Fruit fly (Drosophila melanogaster) whole organism, embryonic: ENCODE measurements around the gene EMC5.

Experiments used
- Abd-B ChIP-seq: fragments of 200-800 bp; sonication (Bioruptor generic); optimal IDR thresholded peaks from 2 replicates; lab custom pipeline; 2018; ENCODE audit warnings: missing biosample characterization, mild to moderate bottlenecking, missing genetic modification characterization, moderate library complexity
- Aef1 ChIP-seq: fragments of 200-800 bp; sonication (Bioruptor generic); IDR thresholded peaks from 3 replicates; pipeline ENCODE4 v1.3.6; 2022; ENCODE audit warnings: missing biosample characterization, missing genetic modification characterization
- Atf6 ChIP-seq: fragments of 200-800 bp; sonication (Bioruptor generic); IDR thresholded peaks from 2 replicates; pipeline ENCODE4 v1.3.6; 2022; ENCODE audit warnings: missing biosample characterization, missing genetic modification characterization
- CG10267 ChIP-seq: fragments of 200-800 bp; sonication (Bioruptor generic); optimal IDR thresholded peaks from 2 replicates; lab custom pipeline; 2018; ENCODE audit warnings: missing biosample characterization, mild to moderate bottlenecking, missing genetic modification characterization, moderate library complexity
- CG12236 ChIP-seq: fragments of 200-800 bp; sonication (Bioruptor generic); optimal IDR thresholded peaks from 2 replicates; lab custom pipeline; 2016; ENCODE audit warnings: missing biosample characterization, missing genetic modification characterization
- CG12391 ChIP-seq: fragments of 200-800 bp; sonication (Bioruptor generic); optimal IDR thresholded peaks from 3 replicates; lab custom pipeline; 2018; ENCODE audit warnings: missing biosample characterization, mild to moderate bottlenecking, missing genetic modification characterization, moderate library complexity
- CG12744 ChIP-seq: fragments of 200-800 bp; sonication (Bioruptor generic); optimal IDR thresholded peaks from 2 replicates; lab custom pipeline; 2016; ENCODE audit warnings: missing biosample characterization, missing genetic modification characterization
- CG17385 ChIP-seq: fragments of 200-800 bp; sonication (Bioruptor generic); optimal IDR thresholded peaks from 3 replicates; lab custom pipeline; 2018; ENCODE audit warnings: missing biosample characterization, mild to moderate bottlenecking, missing genetic modification characterization
- CG2678 ChIP-seq: fragments of 200-800 bp; sonication (Bioruptor generic); optimal IDR thresholded peaks from 3 replicates; lab custom pipeline; 2019; ENCODE audit warnings: missing biosample characterization, mild to moderate bottlenecking, missing genetic modification characterization, moderate library complexity
- CG30403 ChIP-seq: fragments of 200-800 bp; sonication (Bioruptor generic); optimal IDR thresholded peaks from 3 replicates; lab custom pipeline; 2016; ENCODE audit warnings: missing biosample characterization, missing genetic modification characterization
- CG32772 ChIP-seq: fragments of 200-800 bp; sonication (Bioruptor generic); IDR thresholded peaks from 2 replicates; pipeline ENCODE4 v1.3.6; 2022; ENCODE audit warnings: missing biosample characterization, missing genetic modification characterization
- CG34422 ChIP-seq: fragments of 200-800 bp; sonication (Bioruptor generic); IDR thresholded peaks from 3 replicates; pipeline ENCODE4 v1.3.6; 2022; ENCODE audit warnings: missing biosample characterization, missing genetic modification characterization
- CG4360 ChIP-seq: fragments of 200-800 bp; sonication (Bioruptor generic); IDR thresholded peaks from 2 replicates; pipeline ENCODE4 v1.3.6; 2022; ENCODE audit warnings: missing biosample characterization, missing genetic modification characterization
- CG4617 ChIP-seq: fragments of 200-800 bp; sonication (Bioruptor generic); optimal IDR thresholded peaks from 3 replicates; lab custom pipeline; 2016; ENCODE audit warnings: missing biosample characterization, missing genetic modification characterization, borderline replicate concordance
- CG6854 ChIP-seq: fragments of 200-800 bp; sonication (Bioruptor generic); optimal IDR thresholded peaks from 3 replicates; lab custom pipeline; 2017; ENCODE audit warnings: missing biosample characterization, mild to moderate bottlenecking, missing genetic modification characterization
- CG7745 ChIP-seq: fragments of 200-800 bp; sonication (Bioruptor generic); optimal IDR thresholded peaks from 2 replicates; lab custom pipeline; 2018; ENCODE audit warnings: missing biosample characterization, mild to moderate bottlenecking, missing genetic modification characterization, moderate library complexity
- CG8290 ChIP-seq, 3 experiments: fragments of 200-800 bp; sonication (Bioruptor generic); optimal IDR thresholded peaks; 2 replicates each; lab custom pipeline; 2016 to 2019; ENCODE audit warnings: missing biosample characterization in 3 of 3, missing genetic modification characterization in 3 of 3, mild to moderate bottlenecking in 2 of 3, moderate library complexity in 1 of 3
- CG9727 ChIP-seq: fragments of 200-800 bp; sonication (Bioruptor generic); optimal IDR thresholded peaks from 3 replicates; lab custom pipeline; 2017; ENCODE audit warnings: missing biosample characterization, mild to moderate bottlenecking, missing genetic modification characterization
- CG9817 ChIP-seq: fragments of 200-800 bp; sonication (Bioruptor generic); optimal IDR thresholded peaks from 2 replicates; lab custom pipeline; 2018; ENCODE audit warnings: missing biosample characterization, mild to moderate bottlenecking, missing genetic modification characterization, moderate library complexity
- CkIIα-i1 ChIP-seq: fragments of 200-800 bp; sonication (Bioruptor generic); IDR thresholded peaks from 2 replicates; pipeline ENCODE4 v1.3.6; 2022; ENCODE audit warnings: missing biosample characterization, missing genetic modification characterization
- CrebB ChIP-seq: fragments of 200-800 bp; sonication (Bioruptor generic); optimal IDR thresholded peaks from 3 replicates; lab custom pipeline; 2018; ENCODE audit warnings: missing biosample characterization, mild to moderate bottlenecking, missing genetic modification characterization
- Ets65A ChIP-seq: fragments of 200-800 bp; sonication (Bioruptor generic); peaks from one replicate; lab custom pipeline; 2016; ENCODE audit warnings: missing biosample characterization, missing genetic modification characterization
- HLH54F ChIP-seq: fragments of 200-800 bp; sonication (Bioruptor generic); optimal IDR thresholded peaks from 3 replicates; lab custom pipeline; 2016; ENCODE audit warnings: missing biosample characterization, missing genetic modification characterization
- HmgZ ChIP-seq: fragments of 200-800 bp; sonication (Bioruptor generic); optimal IDR thresholded peaks from 2 replicates; lab custom pipeline; 2018; ENCODE audit warnings: missing biosample characterization, mild to moderate bottlenecking, missing genetic modification characterization
- Max ChIP-seq: fragments of 200-800 bp; sonication (Bioruptor generic); optimal IDR thresholded peaks from 2 replicates; lab custom pipeline; 2016; ENCODE audit warnings: missing biosample characterization, mild to moderate bottlenecking, missing genetic modification characterization
- NC2β ChIP-seq: fragments of 200-800 bp; sonication (Bioruptor generic); optimal IDR thresholded peaks from 2 replicates; lab custom pipeline; 2016; ENCODE audit warnings: missing biosample characterization, missing genetic modification characterization
- NK7.1 ChIP-seq: fragments of 200-800 bp; sonication (Bioruptor generic); optimal IDR thresholded peaks from 3 replicates; lab custom pipeline; 2016; ENCODE audit warnings: missing biosample characterization, missing genetic modification characterization
- Neu2 ChIP-seq: fragments of 200-800 bp; sonication (Bioruptor generic); optimal IDR thresholded peaks from 3 replicates; lab custom pipeline; 2016; ENCODE audit warnings: missing biosample characterization, missing genetic modification characterization, borderline replicate concordance
- Ptx1 ChIP-seq: fragments of 200-800 bp; sonication (Bioruptor generic); IDR thresholded peaks from 2 replicates; pipeline ENCODE4 v1.3.6; 2022; ENCODE audit warnings: missing biosample characterization, missing genetic modification characterization
- Side ChIP-seq: fragments of 200-800 bp; sonication (Bioruptor generic); optimal IDR thresholded peaks from 2 replicates; lab custom pipeline; 2016; ENCODE audit warnings: missing biosample characterization, missing genetic modification characterization
- Sry-β ChIP-seq: fragments of 200-800 bp; sonication (Bioruptor generic); optimal IDR thresholded peaks from 2 replicates; lab custom pipeline; 2018; ENCODE audit warnings: missing biosample characterization, mild to moderate bottlenecking, missing genetic modification characterization, moderate library complexity
- Xbp1 ChIP-seq: fragments of 200-800 bp; sonication (Bioruptor generic); optimal IDR thresholded peaks from 3 replicates; lab custom pipeline; 2016; ENCODE audit warnings: missing biosample characterization, mild to moderate bottlenecking, missing genetic modification characterization
- YL-1 ChIP-seq: fragments of 200-800 bp; sonication (Bioruptor generic); optimal IDR thresholded peaks from 3 replicates; lab custom pipeline; 2017; ENCODE audit warnings: missing biosample characterization, mild to moderate bottlenecking, missing genetic modification characterization
- al ChIP-seq: fragments of 200-800 bp; sonication (Bioruptor generic); IDR thresholded peaks from 2 replicates; pipeline ENCODE4 v1.3.6; 2022; ENCODE audit warnings: missing biosample characterization, missing genetic modification characterization
- bab2 ChIP-seq: fragments of 200-800 bp; sonication (Bioruptor generic); optimal IDR thresholded peaks from 2 replicates; lab custom pipeline; 2016; ENCODE audit warnings: missing biosample characterization, missing genetic modification characterization
- esg ChIP-seq: fragments of 200-800 bp; sonication (Bioruptor generic); conservative IDR thresholded peaks from 2 replicates; pipeline ENCODE4 v1.3.6; 2022; ENCODE audit warnings: missing biosample characterization, missing genetic modification characterization
- gcm2 ChIP-seq: fragments of 200-800 bp; sonication (Bioruptor generic); optimal IDR thresholded peaks from 2 replicates; lab custom pipeline; 2016; ENCODE audit warnings: missing biosample characterization, missing genetic modification characterization
- grn ChIP-seq: fragments of 200-800 bp; sonication (Bioruptor generic); optimal IDR thresholded peaks from 3 replicates; lab custom pipeline; 2017; ENCODE audit warnings: missing biosample characterization, missing genetic modification characterization
- her ChIP-seq: fragments of 200-800 bp; sonication (Bioruptor generic); optimal IDR thresholded peaks from 2 replicates; lab custom pipeline; 2016; ENCODE audit warnings: missing biosample characterization, missing genetic modification characterization
- nmo ChIP-seq: fragments of 200-800 bp; sonication (Bioruptor generic); optimal IDR thresholded peaks from 2 replicates; lab custom pipeline; 2018; ENCODE audit warnings: missing biosample characterization, mild to moderate bottlenecking, missing genetic modification characterization, moderate library complexity
- oc ChIP-seq: fragments of 200-800 bp; sonication (Bioruptor generic); optimal IDR thresholded peaks from 2 replicates; lab custom pipeline; 2018; ENCODE audit warnings: missing biosample characterization, mild to moderate bottlenecking, missing genetic modification characterization, moderate library complexity
- prd ChIP-seq, 3 experiments: fragments of >200 bp in 2 of 3; fragments of 200-800 bp in 1 of 3; sonication (Bioruptor generic) in 1 of 3; optimal IDR thresholded peaks in 2 of 3; IDR thresholded peaks in 1 of 3; 2 replicates in 2 of 3; 3 replicates in 1 of 3; pipeline versions ENCODE4 v1.3.6 to Lab custom; 2017 to 2022; ENCODE audit warnings: missing biosample characterization in 1 of 3, missing genetic modification characterization in 1 of 3
- pzg ChIP-seq: fragments of 200-800 bp; sonication (Bioruptor generic); optimal IDR thresholded peaks from 3 replicates; lab custom pipeline; 2018; ENCODE audit warnings: missing biosample characterization, mild to moderate bottlenecking, missing genetic modification characterization, moderate library complexity
- shn ChIP-seq: fragments of 200-800 bp; sonication (Bioruptor generic); optimal IDR thresholded peaks from 3 replicates; lab custom pipeline; 2016; ENCODE audit warnings: missing biosample characterization, missing genetic modification characterization
- sim ChIP-seq: fragments of 200-800 bp; sonication (Bioruptor generic); IDR thresholded peaks from 2 replicates; pipeline ENCODE4 v1.3.6; 2022; ENCODE audit warnings: missing biosample characterization, missing genetic modification characterization
- so ChIP-seq: fragments of 200-800 bp; sonication (Bioruptor generic); IDR thresholded peaks from 3 replicates; pipeline ENCODE4 v1.3.6; 2022; ENCODE audit warnings: missing biosample characterization, missing genetic modification characterization
- tap ChIP-seq: fragments of 200-800 bp; optimal IDR thresholded peaks from 3 replicates; lab custom pipeline; 2019; ENCODE audit warnings: missing biosample characterization, mild to moderate bottlenecking, missing genetic modification characterization, moderate library complexity
- tio ChIP-seq: fragments of 200-800 bp; sonication (Bioruptor generic); optimal IDR thresholded peaks from 2 replicates; lab custom pipeline; 2017; ENCODE audit warnings: missing biosample characterization, missing genetic modification characterization, inconsistent platforms
- tup ChIP-seq: fragments of 200-800 bp; sonication (Bioruptor generic); optimal IDR thresholded peaks from 2 replicates; lab custom pipeline; 2016; ENCODE audit warnings: missing biosample characterization, mild to moderate bottlenecking, missing genetic modification characterization, moderate library complexity
- z ChIP-seq: fragments of 200-800 bp; sonication (Bioruptor generic); IDR thresholded peaks from 3 replicates; pipeline ENCODE4 v1.3.6; 2022; ENCODE audit warnings: missing biosample characterization, missing genetic modification characterization
- zfh2 ChIP-seq: fragments of 200-800 bp; sonication (Bioruptor generic); optimal IDR thresholded peaks from 2 replicates; lab custom pipeline; 2016; ENCODE audit warnings: missing biosample characterization, missing genetic modification characterization

EMC5 gene

DNA sequence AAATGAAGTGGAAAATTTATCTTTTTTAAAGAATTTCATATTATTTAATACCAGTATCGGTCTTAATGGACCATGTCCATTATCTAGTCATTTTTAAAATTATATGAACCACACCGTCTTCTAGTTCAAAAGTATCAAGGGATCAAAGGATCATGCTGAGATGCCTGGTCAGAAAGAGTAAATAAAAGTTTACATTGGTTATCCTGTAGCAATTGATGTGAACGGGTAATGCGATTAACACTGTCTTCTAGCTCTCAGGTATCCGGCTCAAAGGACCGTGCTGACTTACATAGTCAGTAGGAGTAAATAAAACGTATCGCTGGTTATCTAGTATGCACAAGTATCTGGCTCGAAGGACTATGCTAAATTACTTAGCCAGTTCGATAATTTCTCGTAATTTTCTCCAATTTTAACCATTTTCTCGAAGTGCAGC is 31.7 kb downstream of the EMC5 start (continued):
- TF ChIP-seq CG12744 (GFP tag; lab: Kevin White, UChicago) (no peak), CG10267 (tag; lab: Kevin White, UChicago) (peak; percentile 14), Aef1 (GFP tag; lab: Robert Waterston, UW) (no peak), her (no peak), shn (no peak), HLH54F (peak; percentile 28), zfh2 (peak; percentile 13), HmgZ (no peak), CG7745 (tag; lab: Kevin White, UChicago) (no peak), Xbp1 (peak; percentile 9), NK7.1 (GFP tag; lab: Kevin White, UChicago) (no peak), NC2β (GFP tag; lab: Kevin White, UChicago) (no peak), CG30403 (GFP tag; lab: Kevin White, UChicago) (peak; percentile 56), Max (no peak), Sry-β (GFP tag; lab: Kevin White, UChicago) (no peak), nmo (GFP tag; lab: Kevin White, UChicago) (peak; percentile 15), CG12236 (no peak), Neu2 (GFP tag; lab: Kevin White, UChicago) (no peak), bab2 (GFP tag; lab: Kevin White, UChicago) (no peak), tio (GFP tag; lab: Kevin White, UChicago) (peak; percentile 47), CG9727 (GFP tag; lab: Kevin White, UChicago) (peak; percentile 50), CG9817 (tag; lab: Kevin White, UChicago) (no peak), CG12391 (tag; lab: Kevin White, UChicago) (peak; percentile 7), z (no peak), tup (GFP tag; lab: Kevin White, UChicago) (no peak), CG4360 (GFP tag; lab: Robert Waterston, UW) (no peak), CG4617 (GFP tag; lab: Kevin White, UChicago) (no peak), Side (GFP tag; lab: Kevin White, UChicago) (no peak), sim (GFP tag; lab: Robert Waterston, UW) (no peak), esg (GFP tag; lab: Robert Waterston, UW) (no peak), so (GFP tag; lab: Robert Waterston, UW) (no peak), Abd-B (GFP tag; lab: Kevin White, UChicago) (no peak), CG17385 (GFP tag; lab: Kevin White, UChicago) (peak; percentile 31), CG2678 (tag; lab: Kevin White, UChicago) (peak; percentile 71), oc (no peak), YL-1 (GFP tag; lab: Kevin White, UChicago) (no peak), Ptx1 (GFP tag; lab: Robert Waterston, UW) (peak; percentile 44; the same call in 1 of the 2 replicates), CG34422 (GFP tag; lab: Robert Waterston, UW) (no peak), tap (tag; lab: Kevin White, UChicago) (no peak), gcm2 (no peak), CG32772 (GFP tag; lab: Robert Waterston, UW) (no peak), prd (optimal IDR thresholded peaks at IDR 0.05; lab: Kevin White, UChicago) (no peak), prd (GFP tag; IDR thresholded peaks at IDR 0.05; lab: Robert Waterston, UW) (peak; percentile 5; the same call in 1 of the 3 replicates), Atf6 (GFP tag; lab: Robert Waterston, UW) (no peak), CrebB (tag; lab: Kevin White, UChicago) (no peak), Ets65A (peak; percentile 53), CG6854 (GFP tag; lab: Kevin White, UChicago) (peak; percentile 29), CG8290 (GFP tag; optimal IDR thresholded peaks at IDR 0.05; lab: Kevin White, UChicago) (no peak), CG8290 (tag; optimal IDR thresholded peaks at IDR 0.05; lab: Kevin White, UChicago) (no peak), grn (GFP tag; lab: Kevin White, UChicago) (no peak), pzg (GFP tag; lab: Kevin White, UChicago) (no peak), al (no peak), CkIIα-i1 (GFP tag; lab: Robert Waterston, UW) (no peak)
